Worm (Caenorhabditis elegans) whole organism, L1 larva: Measurements from ENCODE around the gene F08F3.1.

Experiments used
- F16B12.6 ChIP-seq: fragments of 150-350 bp; optimal IDR thresholded peaks from 2 replicates; lab custom pipeline; 2014; ENCODE audit warnings: missing biosample characterization, missing genetic modification characterization
- ama-1 ChIP-seq: fragments of 150-350 bp; optimal IDR thresholded peaks from 2 replicates; lab custom pipeline; 2014
- elt-3 ChIP-seq, 6 experiments: fragments of 150-350 bp in 1 of 6; sonication (generic microtip); optimal IDR thresholded peaks; 2 replicates each; lab custom pipeline; 2017 to 2018; ENCODE audit warnings: missing biosample characterization in 6 of 6, missing genetic modification characterization in 6 of 6, inconsistent platforms in 1 of 6
- fos-1 ChIP-seq: fragments of 150-350 bp; optimal IDR thresholded peaks from 2 replicates; lab custom pipeline; 2014; ENCODE audit warnings: missing biosample characterization, missing genetic modification characterization
- lin-15B ChIP-seq: fragments of 150-350 bp; sonication (generic microtip); optimal IDR thresholded peaks from 3 replicates; lab custom pipeline; 2014; ENCODE audit warnings: missing biosample characterization, missing genetic modification characterization
- lin-39 ChIP-seq: fragments of 150-350 bp; optimal IDR thresholded peaks from 2 replicates; lab custom pipeline; 2014; ENCODE audit warnings: missing biosample characterization, missing genetic modification reagents, missing genetic modification characterization
- nhr-28 ChIP-seq: fragments of 150-350 bp; optimal IDR thresholded peaks from 2 replicates; lab custom pipeline; 2014; ENCODE audit warnings: missing biosample characterization, missing genetic modification characterization
- tlp-1 ChIP-seq: fragments of 150-350 bp; optimal IDR thresholded peaks from 2 replicates; lab custom pipeline; 2014; ENCODE audit warnings: missing biosample characterization, missing genetic modification characterization

- TF ChIP-seq tlp-1 (tag; lab: Kevin White, UChicago) (no peak), lin-15B (no peak), fos-1 (tag; lab: Kevin White, UChicago) (no peak), elt-3 (tag; optimal IDR thresholded peaks at IDR 0.05; lab: Kevin White, UChicago) (no peak), ama-1 (no peak), F16B12.6 (tag; lab: Kevin White, UChicago) (no peak), nhr-28 (tag; lab: Kevin White, UChicago) (no peak), lin-39 (no peak)
Measured at ce11 chrV:5403938-5404337, 42.0 kb upstream of the F08F3.1 start.
